Worm (Caenorhabditis elegans): ENCODE measurements around the gene Y47D7A.3.

DNA sequence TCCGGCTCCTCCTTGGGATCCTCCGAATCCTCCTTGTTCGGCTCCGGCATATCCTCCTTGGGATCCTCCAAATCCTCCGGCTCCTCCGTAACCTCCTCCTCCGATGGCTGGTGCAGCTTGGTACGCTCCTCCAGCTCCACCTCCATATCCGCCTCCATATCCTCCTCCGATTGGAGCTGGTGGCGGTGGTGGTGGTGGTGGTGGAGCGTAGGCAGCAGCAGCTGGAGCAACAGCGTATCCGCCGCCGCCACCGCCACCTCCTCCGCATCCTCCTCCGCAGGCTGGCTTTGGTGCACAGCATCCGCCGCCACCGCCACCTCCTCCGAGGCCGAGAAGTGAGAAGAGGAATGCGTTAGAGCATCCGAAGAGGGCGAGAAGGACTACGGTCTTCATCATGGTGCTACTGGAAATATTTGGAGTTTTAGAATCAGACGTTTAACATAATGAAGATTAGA lies 22.1 kb downstream of the Y47D7A.3 start, which contains the start of gene Y47D7A.15:
- no peak for TF ChIP-seq unc-62 (GFP tag; optimal IDR thresholded peaks at IDR 0.05)
- no peak for TF ChIP-seq alr-1 (tag; optimal IDR thresholded peaks at IDR 0.05)
- no peak for TF ChIP-seq unc-55 (GFP tag; optimal IDR thresholded peaks at IDR 0.05)
- no peak for TF ChIP-seq ZK546.5 (tag; optimal IDR thresholded peaks at IDR 0.05)
- no peak for TF ChIP-seq R02D3.7 (tag; optimal IDR thresholded peaks at IDR 0.05)
- TF ChIP-seq ama-1 (optimal IDR thresholded peaks at IDR 0.05): no peak
